Worm (Caenorhabditis elegans) whole organism, midembryonic: Measurements from ENCODE around the gene F41G3.6.

Experiments
- T22C8.4 ChIP-seq: fragments of 200-800 bp; sonication (Bioruptor generic); IDR thresholded peaks from 2 replicates; pipeline ENCODE4 v1.3.6; 2022; ENCODE audit warnings: missing genetic modification characterization, missing compliant biosample characterization
- cog-1 ChIP-seq: sonication (generic microtip); optimal IDR thresholded peaks from 2 replicates; lab custom pipeline; 2016; ENCODE audit warnings: missing genetic modification characterization, missing compliant biosample characterization
- klf-2 ChIP-seq: fragments of 200-800 bp; sonication (Bioruptor generic); conservative IDR thresholded peaks from 2 replicates; pipeline ENCODE4 v1.3.6; 2022; ENCODE audit warnings: missing genetic modification reagents, missing genetic modification characterization, missing compliant biosample characterization
- med-1 ChIP-seq: sonication (generic microtip); optimal IDR thresholded peaks from 2 replicates; lab custom pipeline; 2017; ENCODE audit warnings: missing genetic modification characterization, mild to moderate bottlenecking, missing compliant biosample characterization, antibody characterized with exemption, missing genetic modification reagents; ENCODE audit not compliant: insufficient read depth
- ref-1 ChIP-seq: fragments of 200-800 bp; sonication (Bioruptor generic); conservative IDR thresholded peaks from 2 replicates; pipeline ENCODE4 v1.3.6; 2022; ENCODE audit warnings: missing genetic modification reagents, missing genetic modification characterization, missing compliant biosample characterization
- tab-1 ChIP-seq: fragments of 200-800 bp; sonication (Bioruptor generic); IDR thresholded peaks from 2 replicates; pipeline ENCODE4 v1.3.6; 2022; ENCODE audit warnings: missing genetic modification characterization, missing compliant biosample characterization
- ztf-29 ChIP-seq: fragments of 200-800 bp; sonication (Bioruptor generic); IDR thresholded peaks from 2 replicates; pipeline ENCODE4 v1.3.6; 2022; ENCODE audit warnings: missing genetic modification reagents, missing genetic modification characterization, missing compliant biosample characterization

- TF ChIP-seq cog-1 (no peak), klf-2 (GFP tag; lab: Robert Waterston, UW) (no peak), tab-1 (GFP tag; lab: Robert Waterston, UW) (no peak), T22C8.4 (GFP tag; lab: Robert Waterston, UW) (no peak), med-1 (GFP tag; lab: Kevin White, UChicago) (no peak), ztf-29 (no peak), ref-1 (GFP tag; lab: Robert Waterston, UW) (no peak)
Measured at ce11 chrII:6745783-6746182, 3.1 kb downstream of the F41G3.6 start, which contains the start of gene ins-14.
